Worm (Caenorhabditis elegans): Measurements from ENCODE around the gene R160.3.

Gene R160.3

ce11 chrX:4363200-4363599 lies 2.9 kb downstream of the R160.3 start, which contains the start of gene F14H12.17:
TSS of gene F14H12.17 (minus strand) at chrX:4363300.
- TF ChIP-seq lin-29 (GFP tag; IDR thresholded peaks at IDR 0.05) (no peak), mxl-2 (GFP tag; conservative IDR thresholded peaks at IDR 0.05) (no peak), spr-3 (GFP tag; optimal IDR thresholded peaks at IDR 0.05) (no peak), php-3 (GFP tag; IDR thresholded peaks at IDR 0.05) (no peak), lsy-2 (tag; optimal IDR thresholded peaks at IDR 0.05) (no peak), aha-1 (tag) (no peak), sdz-12 (GFP tag; optimal IDR thresholded peaks at IDR 0.05) (no peak), egl-43 (GFP tag; IDR thresholded peaks at IDR 0.05) (no peak), skn-1 (tag; optimal IDR thresholded peaks at IDR 0.05) (no peak), F10B5.3 (tag; optimal IDR thresholded peaks at IDR 0.05) (no peak), nhr-10 (tag; optimal IDR thresholded peaks at IDR 0.05) (no peak), lim-7 (GFP tag; IDR thresholded peaks at IDR 0.05) (no peak), nhr-237 (tag; optimal IDR thresholded peaks at IDR 0.05) (no peak), snpc-4 (tag; optimal IDR thresholded peaks at IDR 0.05) (no peak), F49E8.2 (tag; optimal IDR thresholded peaks at IDR 0.05; ENCODE audit: borderline replicate concordance) (no peak)

ce11 chrX:4362522-4362921 lies 3.6 kb downstream of the R160.3 start, which contains the start of gene F14H12.7:
TSS of gene F14H12.7 (minus strand) at chrX:4362622.
- TF ChIP-seq zfp-3 (GFP tag; conservative IDR thresholded peaks at IDR 0.05) (no peak), mxl-2 (GFP tag; conservative IDR thresholded peaks at IDR 0.05) (no peak), duxl-1 (tag; optimal IDR thresholded peaks at IDR 0.05; ENCODE audit: poor library complexity) (no peak), vab-7 (GFP tag; IDR thresholded peaks at IDR 0.05) (no peak), F26F4.8 (GFP tag; conservative IDR thresholded peaks at IDR 0.05) (no peak), nhr-76 (tag; optimal IDR thresholded peaks at IDR 0.05) (no peak), arid-1 (GFP tag; conservative IDR thresholded peaks at IDR 0.05) (no peak), nhr-11 (tag; optimal IDR thresholded peaks at IDR 0.05) (no peak)

ce11 chrX:4359030-4359429 lies 7.1 kb downstream of the R160.3 start:
- no peak for TF ChIP-seq daf-16 (GFP tag; optimal IDR thresholded peaks at IDR 0.05)
- TF ChIP-seq daf-16 (tag; optimal IDR thresholded peaks at IDR 0.05) = no peak
- peak; percentile 79 for TF ChIP-seq php-3 (GFP tag; IDR thresholded peaks at IDR 0.05)
- TF ChIP-seq pqm-1 (tag; optimal IDR thresholded peaks at IDR 0.05) = peak; percentile 36
- peak; percentile 82 for TF ChIP-seq tra-1 (GFP tag; IDR thresholded peaks at IDR 0.05)

- TF ChIP-seq dmd-9 (GFP tag; IDR thresholded peaks at IDR 0.05) (no peak), R02D3.7 (tag; optimal IDR thresholded peaks at IDR 0.05) (no peak), ztf-11 (tag; optimal IDR thresholded peaks at IDR 0.05) (no peak), rbr-2 (tag; optimal IDR thresholded peaks at IDR 0.05) (no peak), ztf-7 (tag; optimal IDR thresholded peaks at IDR 0.05) (no peak), lin-39 (tag; optimal IDR thresholded peaks at IDR 0.05) (no peak), dmd-6 (GFP tag; IDR thresholded peaks at IDR 0.05) (no peak), D1046.2 (GFP tag; IDR thresholded peaks at IDR 0.05) (no peak), jun-1 (tag; optimal IDR thresholded peaks at IDR 0.05) (no peak), gei-8 (GFP tag; optimal IDR thresholded peaks at IDR 0.05) (no peak), lin-29 (GFP tag; IDR thresholded peaks at IDR 0.05) (no peak), ctbp-1 (GFP tag; IDR thresholded peaks at IDR 0.05) (no peak), attf-4 (tag; optimal IDR thresholded peaks at IDR 0.05) (no peak), mxl-3 (GFP tag; optimal IDR thresholded peaks at IDR 0.05) (no peak), nhr-111 (GFP tag; optimal IDR thresholded peaks at IDR 0.05) (no peak)
Observed at ce11 chrX:4357467-4357866, 8.7 kb downstream of the R160.3 start, which contains the start of gene F14H12.6. TSS of gene F14H12.6 (minus strand) at chrX:4357567.
